Worm (Caenorhabditis elegans) whole organism, L4 larva: ENCODE measurements around the gene ndub-3.

Source experiments
- Y105C5A.15 ChIP-seq: fragments of 200-800 bp; sonication (Bioruptor generic); IDR thresholded peaks from 2 replicates; pipeline ENCODE4 v1.3.6; 2022; ENCODE audit warnings: missing genetic modification characterization, missing compliant biosample characterization
- ceh-32 ChIP-seq: sonication (generic microtip); optimal IDR thresholded peaks from 2 replicates; lab custom pipeline; 2016; ENCODE audit warnings: mild to moderate bottlenecking, missing genetic modification characterization, missing compliant biosample characterization; ENCODE audit not compliant: poor library complexity
- ceh-82 ChIP-seq: sonication (generic microtip); optimal IDR thresholded peaks from 2 replicates; lab custom pipeline; 2017; ENCODE audit warnings: missing biosample characterization, missing genetic modification characterization
- hlh-30 ChIP-seq: sonication (generic microtip); optimal IDR thresholded peaks from 2 replicates; lab custom pipeline; 2017; ENCODE audit warnings: antibody characterized with exemption, mild to moderate bottlenecking, missing genetic modification characterization, missing compliant biosample characterization; ENCODE audit not compliant: insufficient read depth
- nhr-77 ChIP-seq: fragments of 150-350 bp; optimal IDR thresholded peaks from 2 replicates; lab custom pipeline; 2014; ENCODE audit warnings: missing biosample characterization, missing genetic modification characterization

DNA sequence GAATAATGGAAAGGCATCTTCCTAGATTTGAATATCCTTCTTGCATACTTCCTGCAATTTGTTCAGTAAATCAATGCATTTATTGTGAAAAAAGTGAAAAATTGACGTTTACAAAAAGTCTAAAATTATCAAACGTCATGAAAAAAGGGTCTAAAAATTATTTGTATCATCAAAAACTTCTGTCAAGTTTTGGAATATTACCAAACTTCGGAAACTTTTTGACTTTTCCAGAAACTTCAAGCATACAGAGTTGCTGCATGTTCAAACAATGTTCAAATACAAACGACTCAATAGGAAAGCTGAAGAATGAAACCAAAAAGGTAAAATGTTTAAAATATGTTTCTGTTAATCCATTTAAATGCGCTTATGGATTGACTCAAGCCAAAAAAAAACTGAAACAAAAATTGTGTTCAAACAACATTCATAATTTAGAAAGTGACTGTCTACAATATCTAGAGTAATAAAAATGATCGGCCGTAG lies 37.1 kb upstream of the ndub-3 start, which contains the start of gene F44G4.6:
- no peak for TF ChIP-seq Y105C5A.15 (GFP tag; lab: Robert Waterston, UW)
- no peak for TF ChIP-seq hlh-30 (tag; lab: Kevin White, UChicago)
- TF ChIP-seq nhr-77 (tag; lab: Kevin White, UChicago), result no peak
- TF ChIP-seq ceh-32 (tag; lab: Kevin White, UChicago), result no peak
- no peak for TF ChIP-seq ceh-82 (tag; lab: Kevin White, UChicago)
